Worm (Caenorhabditis elegans) whole organism, L4/young adult: ENCODE measurements around the gene akap-1.

Experiments
- W03F9.2 ChIP-seq: fragments of 150-350 bp; optimal IDR thresholded peaks from 2 replicates; lab custom pipeline; 2014; ENCODE audit warnings: missing biosample characterization, missing genetic modification characterization
- dao-5 ChIP-seq: sonication (generic microtip); optimal IDR thresholded peaks from 2 replicates; lab custom pipeline; 2016; ENCODE audit warnings: missing genotype, missing genetic modification characterization, moderate library complexity, missing compliant biosample characterization
- him-1 ChIP-seq: sonication (generic microtip); optimal IDR thresholded peaks from 2 replicates; lab custom pipeline; 2016; ENCODE audit warnings: missing genotype, missing genetic modification reagents, missing genetic modification characterization, missing compliant biosample characterization

DNA sequence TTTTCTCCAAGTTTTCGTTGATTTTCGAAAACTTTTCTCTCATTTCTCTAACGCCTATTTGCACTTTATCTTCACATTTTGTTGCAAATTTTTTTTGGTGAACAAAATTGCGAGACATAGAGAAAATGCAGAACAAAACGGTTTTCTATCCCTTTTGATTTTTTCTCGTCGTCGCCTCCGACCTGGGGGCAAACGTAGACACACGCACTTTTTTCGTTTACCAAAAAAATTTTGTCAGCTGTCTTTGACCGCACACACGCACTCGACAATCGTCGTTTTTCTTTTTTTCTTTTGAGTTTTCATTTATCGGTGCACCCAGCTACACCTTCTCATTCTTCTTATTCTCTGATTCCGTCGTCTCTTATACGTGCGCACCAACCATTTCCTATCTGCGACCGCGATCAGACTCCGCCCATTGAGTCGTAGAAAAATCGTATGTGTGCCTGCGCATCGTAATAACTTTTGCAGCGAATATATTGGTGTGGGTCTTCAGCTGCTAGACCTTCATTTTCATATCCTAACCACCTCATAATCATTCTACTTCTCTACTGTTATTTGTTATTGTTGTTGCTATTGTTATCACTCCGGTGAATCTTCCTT, 9.2 kb downstream of the akap-1 start:
- no peak for TF ChIP-seq him-1 (tag; lab: Kevin White, UChicago)
- no peak for TF ChIP-seq W03F9.2 (tag; lab: Kevin White, UChicago)
- TF ChIP-seq dao-5 = no peak
